Worm (Caenorhabditis elegans) whole organism, young adult: ENCODE data around the gene tceb-3.

Experiments used
- ama-1 ChIP-seq, 3 experiments: fragments of 150-350 bp in 1 of 3; sonication (generic microtip) in 2 of 3; optimal IDR thresholded peaks; 2 replicates each; lab custom pipeline; 2014 to 2018; ENCODE audit warnings: missing biosample characterization in 2 of 3, missing genetic modification characterization in 2 of 3, missing genetic modification reagents in 2 of 3
- unc-130 ChIP-seq: sonication (generic microtip); optimal IDR thresholded peaks from 2 replicates; lab custom pipeline; 2016; ENCODE audit warnings: missing genetic modification reagents, missing genetic modification characterization, missing compliant biosample characterization

DNA sequence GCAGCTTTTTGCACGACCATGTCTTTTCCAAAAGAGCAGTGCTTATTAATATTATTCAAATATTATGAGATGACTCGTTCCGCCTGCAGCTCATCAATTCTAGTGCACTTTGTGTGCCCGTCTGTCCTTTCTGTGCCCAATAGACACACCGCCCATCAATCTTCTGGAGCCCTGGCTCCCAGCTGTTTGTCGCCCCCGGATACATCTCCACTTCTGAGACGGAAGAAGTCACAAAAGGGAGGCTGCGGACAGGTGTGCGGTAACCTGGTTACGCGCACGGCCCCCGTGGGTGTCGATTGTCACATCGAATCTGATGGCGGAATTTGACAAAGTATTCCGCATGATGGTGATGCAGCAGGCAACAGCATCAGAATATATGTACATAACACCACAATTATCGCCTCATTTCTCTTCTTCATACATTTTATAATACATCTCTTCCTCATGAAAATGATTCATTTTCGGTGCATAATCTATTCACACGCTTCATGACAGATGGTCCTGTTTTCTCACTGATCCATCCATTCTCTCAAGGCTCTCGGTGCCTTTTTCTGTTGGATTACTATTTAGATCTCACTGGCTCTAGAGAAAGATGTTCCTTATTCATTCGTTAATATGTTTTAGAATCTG, 39.4 kb upstream of the tceb-3 start:
- no peak for TF ChIP-seq ama-1 (optimal IDR thresholded peaks at IDR 0.05; lab: Kevin White, UChicago)
- no peak for TF ChIP-seq ama-1 (GFP tag; optimal IDR thresholded peaks at IDR 0.05; lab: Kevin White, UChicago)
- TF ChIP-seq unc-130 (GFP tag; lab: Kevin White, UChicago): no peak
